Worm (Caenorhabditis elegans): ENCODE data around the gene sri-2.

ce11 chrV:15940254-15940653 lies 24.8 kb downstream of the sri-2 start, which contains the start of gene srw-55:
- TF ChIP-seq dve-1 (tag; optimal IDR thresholded peaks at IDR 0.05): no peak
- no peak for TF ChIP-seq pag-3 (tag; optimal IDR thresholded peaks at IDR 0.05; ENCODE audit: borderline replicate concordance)
- no peak for TF ChIP-seq ceh-48 (tag; optimal IDR thresholded peaks at IDR 0.05)
- no peak for TF ChIP-seq rnt-1 (tag; optimal IDR thresholded peaks at IDR 0.05)
- TF ChIP-seq pha-4 (tag; optimal IDR thresholded peaks at IDR 0.05): no peak
- TF ChIP-seq ceh-45 (GFP tag; IDR thresholded peaks at IDR 0.05): no peak
- no peak for TF ChIP-seq elt-4 (tag; optimal IDR thresholded peaks at IDR 0.05)
- no peak for TF ChIP-seq nhr-11 (tag; optimal IDR thresholded peaks at IDR 0.05)
- no peak for TF ChIP-seq zip-5 (tag; optimal IDR thresholded peaks at IDR 0.05)
- no peak for TF ChIP-seq tbx-2 (tag; optimal IDR thresholded peaks at IDR 0.05)
- TF ChIP-seq ceh-22 (tag; optimal IDR thresholded peaks at IDR 0.05): no peak
- no peak for TF ChIP-seq ceh-14 (tag; optimal IDR thresholded peaks at IDR 0.05)

Measured in whole organism, late embryonic.